Fruit fly (Drosophila melanogaster) Kc167 (cell line): ENCODE data around the gene CG15047.

Experiments
- Myc ChIP-seq: fragments of >200 bp; optimal IDR thresholded peaks from 2 replicates; lab custom pipeline; 2017; ENCODE audit warnings: missing external identifiers
- h ChIP-seq: fragments of >200 bp; optimal IDR thresholded peaks from 3 replicates; lab custom pipeline; 2018; ENCODE audit warnings: missing external identifiers
- insv ChIP-seq: fragments of >200 bp; optimal IDR thresholded peaks from 3 replicates; lab custom pipeline; 2018; ENCODE audit warnings: missing external identifiers
- psq ChIP-seq: fragments of >200 bp; optimal IDR thresholded peaks from 2 replicates; lab custom pipeline; 2017; ENCODE audit warnings: missing external identifiers

DNA sequence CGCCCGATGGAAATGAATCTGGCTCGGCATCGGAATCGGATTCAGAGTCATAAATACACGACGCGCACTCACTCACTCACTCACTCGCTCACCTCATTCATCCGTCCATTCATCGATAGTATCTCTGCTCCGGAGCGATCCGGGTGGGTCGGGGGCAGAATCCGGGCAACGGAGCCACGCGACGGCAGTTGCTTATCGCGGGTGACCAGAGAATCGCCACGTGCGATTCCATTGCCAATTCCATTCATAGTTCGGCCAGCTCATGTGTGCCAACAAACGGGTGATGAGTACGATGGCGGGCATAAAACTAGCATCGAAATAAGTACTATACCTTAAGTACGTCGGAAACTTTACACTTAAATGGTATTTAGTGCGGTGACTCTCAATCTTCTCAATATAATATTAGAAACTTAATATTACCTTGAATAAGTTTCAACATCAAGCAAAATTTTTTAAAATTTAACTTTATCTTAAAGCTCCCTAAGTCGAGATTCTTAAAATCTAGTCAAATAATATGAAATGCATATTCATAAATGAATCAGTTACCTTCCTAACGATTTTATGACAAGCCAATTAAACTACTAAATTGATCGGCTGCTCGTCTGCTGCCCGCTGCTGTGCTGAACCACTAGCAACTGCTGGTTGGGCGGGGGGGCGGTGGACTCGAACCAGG is 3.8 kb upstream of the CG15047 start:
- TF ChIP-seq h (no peak), insv (lab: Kevin White, UChicago) (no peak), psq (lab: Kevin White, UChicago) (no peak), Myc (lab: Kevin White, UChicago) (no peak)
